Worm (Caenorhabditis elegans) whole organism, late embryonic: Measurements from ENCODE around the gene afmd-2.
A peak's percentile ranks its signal among the peaks of the same experiment; 100 is the strongest.

Source experiments
- ama-1 ChIP-seq: fragments of 150-350 bp; optimal IDR thresholded peaks from 2 replicates; lab custom pipeline; 2014
- ceh-45 ChIP-seq: fragments of 200-800 bp; sonication (Bioruptor generic); IDR thresholded peaks from 2 replicates; pipeline ENCODE4 v1.3.6; 2022; ENCODE audit warnings: missing genetic modification reagents, missing genetic modification characterization, missing compliant biosample characterization
- eyg-1 ChIP-seq: sonication (generic microtip); optimal IDR thresholded peaks from 2 replicates; lab custom pipeline; 2016; ENCODE audit warnings: missing genotype, missing genetic modification characterization, missing compliant biosample characterization
- nfya-1 ChIP-seq: sonication (generic microtip); optimal IDR thresholded peaks from 2 replicates; lab custom pipeline; 2017; ENCODE audit warnings: missing genetic modification characterization, mild to moderate bottlenecking, missing compliant biosample characterization, antibody characterized with exemption, moderate library complexity
- unc-3 ChIP-seq, 2 experiments: fragments of 200-800 bp in 1 of 2; sonication (Bioruptor generic) in 1 of 2; sonication (generic microtip) in 1 of 2; conservative IDR thresholded peaks in 1 of 2; optimal IDR thresholded peaks in 1 of 2; 2 replicates each; pipeline versions ENCODE4 v1.3.6 to Lab custom; 2016 to 2022; ENCODE audit warnings: missing compliant biosample characterization in 2 of 2, missing genetic modification characterization in 2 of 2, missing genetic modification reagents in 1 of 2

DNA sequence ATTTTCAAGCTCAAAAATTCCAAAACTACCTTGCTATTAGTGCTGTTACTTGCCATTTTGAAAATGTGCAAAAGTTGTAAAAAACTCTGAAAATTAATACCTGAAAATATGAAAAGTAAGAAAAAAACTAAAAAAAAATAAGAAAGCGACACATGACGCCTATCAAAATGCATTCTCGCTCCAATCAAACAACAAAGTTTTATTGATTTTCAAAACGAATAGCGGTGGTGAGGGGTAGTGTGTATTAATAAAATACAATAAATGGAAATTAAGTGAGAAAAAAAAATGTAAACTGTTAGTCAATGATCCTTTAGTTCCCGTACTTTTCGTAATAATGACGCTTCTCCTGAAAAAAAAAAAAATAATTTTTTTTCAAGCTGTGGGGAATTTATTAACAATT is 12.8 kb downstream of the afmd-2 start, which contains the start of gene dcap-2:
- TF ChIP-seq eyg-1 (no peak), ceh-45 (GFP tag; lab: Robert Waterston, UW) (no peak), nfya-1 (tag; lab: Kevin White, UChicago) (peak; percentile 5), ama-1 (lab: Kevin White, UChicago) (no peak), unc-3 (GFP tag; conservative IDR thresholded peaks at IDR 0.05; lab: Robert Waterston, UW) (no peak), unc-3 (tag; optimal IDR thresholded peaks at IDR 0.05; lab: Kevin White, UChicago) (no peak)
